Worm (Caenorhabditis elegans) whole organism, L4 larva: ENCODE measurements around the gene twk-43.

Experiments used
- F10B5.3 ChIP-seq: sonication (generic microtip); optimal IDR thresholded peaks from 2 replicates; lab custom pipeline; 2016; ENCODE audit warnings: mild to moderate bottlenecking, missing genetic modification characterization, missing compliant biosample characterization
- F37D6.2 ChIP-seq: sonication (generic microtip); optimal IDR thresholded peaks from 2 replicates; lab custom pipeline; 2016; ENCODE audit warnings: mild to moderate bottlenecking, missing genetic modification characterization, missing compliant biosample characterization
- F49E8.2 ChIP-seq: sonication (generic microtip); optimal IDR thresholded peaks from 2 replicates; lab custom pipeline; 2016; ENCODE audit warnings: missing compliant biosample characterization, mild to moderate bottlenecking, missing genetic modification characterization, borderline replicate concordance
- T20F7.1 ChIP-seq: fragments of 200-800 bp; sonication (Bioruptor generic); optimal IDR thresholded peaks from 2 replicates; lab custom pipeline; 2018; ENCODE audit warnings: mild to moderate bottlenecking, missing genetic modification characterization, missing compliant biosample characterization
- T26A8.4 ChIP-seq: fragments of 200-800 bp; sonication (Bioruptor generic); IDR thresholded peaks from 2 replicates; pipeline ENCODE4 v1.3.6; 2022; ENCODE audit warnings: missing genetic modification characterization, missing compliant biosample characterization
- Y105C5A.15 ChIP-seq: fragments of 200-800 bp; sonication (Bioruptor generic); IDR thresholded peaks from 2 replicates; pipeline ENCODE4 v1.3.6; 2022; ENCODE audit warnings: missing genetic modification characterization, missing compliant biosample characterization
- Y5F2A.4 ChIP-seq: fragments of 200-800 bp; sonication (Bioruptor generic); optimal IDR thresholded peaks from 2 replicates; lab custom pipeline; 2018; ENCODE audit warnings: mild to moderate bottlenecking, missing genetic modification characterization, missing compliant biosample characterization
- aha-1 ChIP-seq: fragments of 150-350 bp; peaks from one replicate; lab custom pipeline; 2014; ENCODE audit warnings: missing biosample characterization, missing genetic modification characterization
- ama-1 ChIP-seq: fragments of 150-350 bp; optimal IDR thresholded peaks from 2 replicates; lab custom pipeline; 2014; ENCODE audit warnings: inconsistent platforms, mixed read lengths
- ceh-20 ChIP-seq: fragments of 200-800 bp; sonication (Bioruptor generic); IDR thresholded peaks from 2 replicates; pipeline ENCODE4 v1.3.6; 2022; ENCODE audit warnings: missing genetic modification reagents, missing genetic modification characterization, missing compliant biosample characterization
- ceh-44 ChIP-seq: fragments of 200-800 bp; sonication (Bioruptor generic); IDR thresholded peaks from 2 replicates; pipeline ENCODE4 v1.3.6; 2022; ENCODE audit warnings: missing genetic modification reagents, missing genetic modification characterization, missing compliant biosample characterization
- ceh-62 ChIP-seq: sonication (generic microtip); optimal IDR thresholded peaks from 2 replicates; lab custom pipeline; 2017; ENCODE audit warnings: missing biosample characterization, missing genetic modification characterization
- ces-1 ChIP-seq: fragments of 150-350 bp; sonication (generic microtip); optimal IDR thresholded peaks from 4 replicates; lab custom pipeline; 2014; ENCODE audit warnings: missing biosample characterization, missing genetic modification reagents, missing genetic modification characterization
- daf-19 ChIP-seq: fragments of 200-800 bp; sonication (Bioruptor generic); conservative IDR thresholded peaks from 2 replicates; pipeline ENCODE4 v1.3.6; 2022; ENCODE audit warnings: missing genetic modification characterization, missing compliant biosample characterization
- dmd-6 ChIP-seq: fragments of 200-800 bp; sonication (Bioruptor generic); IDR thresholded peaks from 2 replicates; pipeline ENCODE4 v1.3.6; 2022; ENCODE audit warnings: missing genetic modification reagents, missing genetic modification characterization, missing compliant biosample characterization
- duxl-1 ChIP-seq: sonication (generic microtip); optimal IDR thresholded peaks from 2 replicates; lab custom pipeline; 2016; ENCODE audit warnings: mild to moderate bottlenecking, missing genetic modification characterization, moderate library complexity, missing compliant biosample characterization; ENCODE audit not compliant: poor library complexity
- dve-1 ChIP-seq: sonication (generic microtip); optimal IDR thresholded peaks from 2 replicates; lab custom pipeline; 2017; ENCODE audit warnings: antibody characterized with exemption, mild to moderate bottlenecking, missing genetic modification characterization, missing compliant biosample characterization; ENCODE audit not compliant: insufficient read depth
- egl-27 ChIP-seq: sonication (generic microtip); optimal IDR thresholded peaks from 3 replicates; lab custom pipeline; 2017; ENCODE audit warnings: missing biosample characterization, missing genetic modification reagents, missing genetic modification characterization
- fkh-10 ChIP-seq: fragments of 150-350 bp; optimal IDR thresholded peaks from 2 replicates; lab custom pipeline; 2014; ENCODE audit warnings: missing biosample characterization, missing genetic modification reagents, missing genetic modification characterization
- hmg-1.1 ChIP-seq: fragments of 200-800 bp; sonication (Bioruptor generic); IDR thresholded peaks from 2 replicates; pipeline ENCODE4 v1.3.6; 2022; ENCODE audit warnings: missing genetic modification reagents, missing genetic modification characterization, missing compliant biosample characterization
- lin-1 ChIP-seq: fragments of 200-800 bp; sonication (Bioruptor generic); IDR thresholded peaks from 2 replicates; pipeline ENCODE4 v1.3.6; 2022; ENCODE audit warnings: missing genetic modification reagents, missing genetic modification characterization, missing compliant biosample characterization
- lin-15B ChIP-seq: fragments of 150-350 bp; sonication (generic microtip); optimal IDR thresholded peaks from 3 replicates; lab custom pipeline; 2014; ENCODE audit warnings: missing biosample characterization, missing genetic modification characterization
- lir-3 ChIP-seq: sonication (generic microtip); optimal IDR thresholded peaks from 2 replicates; lab custom pipeline; 2016; ENCODE audit warnings: mild to moderate bottlenecking, missing genetic modification characterization, missing compliant biosample characterization
- mdl-1 ChIP-seq, 2 experiments: fragments of 150-350 bp in 1 of 2; sonication (generic microtip) in 1 of 2; optimal IDR thresholded peaks; 2 replicates each; lab custom pipeline; 2014 to 2017; ENCODE audit warnings: missing biosample characterization in 2 of 2, missing genetic modification characterization in 2 of 2
- mxl-2 ChIP-seq: fragments of 200-800 bp; sonication (Bioruptor generic); conservative IDR thresholded peaks from 2 replicates; pipeline ENCODE4 v1.3.6; 2022; ENCODE audit warnings: missing genetic modification reagents, missing genetic modification characterization, missing compliant biosample characterization
- nhr-10 ChIP-seq: fragments of 150-350 bp; optimal IDR thresholded peaks from 2 replicates; lab custom pipeline; 2014; ENCODE audit warnings: missing biosample characterization, missing genetic modification characterization
- nhr-111 ChIP-seq: fragments of 200-800 bp; sonication (Bioruptor generic); optimal IDR thresholded peaks from 2 replicates; lab custom pipeline; 2018; ENCODE audit warnings: mild to moderate bottlenecking, missing genetic modification characterization, missing compliant biosample characterization
- nhr-28 ChIP-seq: fragments of 150-350 bp; optimal IDR thresholded peaks from 2 replicates; lab custom pipeline; 2014; ENCODE audit warnings: missing biosample characterization, missing genetic modification characterization
- nhr-41 ChIP-seq: fragments of 200-800 bp; sonication (Bioruptor generic); IDR thresholded peaks from 2 replicates; pipeline ENCODE4 v1.3.6; 2022; ENCODE audit warnings: missing genetic modification reagents, missing genetic modification characterization, missing compliant biosample characterization
- nhr-77 ChIP-seq: fragments of 150-350 bp; optimal IDR thresholded peaks from 2 replicates; lab custom pipeline; 2014; ENCODE audit warnings: missing biosample characterization, missing genetic modification characterization
- php-3 ChIP-seq: fragments of 200-800 bp; sonication (Bioruptor generic); IDR thresholded peaks from 2 replicates; pipeline ENCODE4 v1.3.6; 2022; ENCODE audit warnings: missing genetic modification reagents, missing genetic modification characterization, missing compliant biosample characterization
- sdz-12 ChIP-seq: fragments of 200-800 bp; sonication (Bioruptor generic); optimal IDR thresholded peaks from 2 replicates; lab custom pipeline; 2018; ENCODE audit warnings: mild to moderate bottlenecking, missing genetic modification characterization, missing compliant biosample characterization
- set-16 ChIP-seq: fragments of 200-800 bp; sonication (Bioruptor generic); IDR thresholded peaks from 2 replicates; pipeline ENCODE4 v1.3.6; 2022; ENCODE audit warnings: missing genetic modification reagents, missing genetic modification characterization, missing compliant biosample characterization
- tag-97 ChIP-seq: fragments of 200-800 bp; sonication (Bioruptor generic); IDR thresholded peaks from 2 replicates; pipeline ENCODE4 v1.3.6; 2022; ENCODE audit warnings: missing genetic modification characterization, missing compliant biosample characterization
- tra-1 ChIP-seq: fragments of 200-800 bp; sonication (Bioruptor generic); IDR thresholded peaks from 2 replicates; pipeline ENCODE4 v1.3.6; 2022; ENCODE audit warnings: missing genetic modification reagents, missing genetic modification characterization, missing compliant biosample characterization
- unc-62 ChIP-seq, 3 experiments: fragments of 150-350 bp in 1 of 3; sonication (generic microtip); optimal IDR thresholded peaks in 2 of 3; peaks in 1 of 3; 1 replicate in 1 of 3; 2 replicates in 2 of 3; lab custom pipeline; 2014 to 2017; ENCODE audit warnings: missing biosample characterization in 3 of 3, missing genetic modification characterization in 3 of 3, missing genetic modification reagents in 3 of 3, missing genotype in 1 of 3
- vab-7 ChIP-seq: fragments of 200-800 bp; sonication (Bioruptor generic); IDR thresholded peaks from 2 replicates; pipeline ENCODE4 v1.3.6; 2022; ENCODE audit warnings: missing genetic modification reagents, missing genetic modification characterization, missing compliant biosample characterization
- zfp-2 ChIP-seq: sonication (generic microtip); optimal IDR thresholded peaks from 2 replicates; lab custom pipeline; 2016; ENCODE audit warnings: mild to moderate bottlenecking, missing genetic modification characterization, missing compliant biosample characterization
- zip-11 ChIP-seq: fragments of 200-800 bp; sonication (Bioruptor generic); IDR thresholded peaks from 2 replicates; pipeline ENCODE4 v1.3.6; 2022; ENCODE audit warnings: missing genetic modification characterization, missing compliant biosample characterization
- ztf-11 ChIP-seq: fragments of 150-350 bp; optimal IDR thresholded peaks from 2 replicates; lab custom pipeline; 2014; ENCODE audit warnings: missing biosample characterization, missing genetic modification characterization
- ztf-7 ChIP-seq: fragments of 150-350 bp; optimal IDR thresholded peaks from 2 replicates; lab custom pipeline; 2014; ENCODE audit warnings: missing biosample characterization, missing genetic modification characterization

twk-43 gene

DNA sequence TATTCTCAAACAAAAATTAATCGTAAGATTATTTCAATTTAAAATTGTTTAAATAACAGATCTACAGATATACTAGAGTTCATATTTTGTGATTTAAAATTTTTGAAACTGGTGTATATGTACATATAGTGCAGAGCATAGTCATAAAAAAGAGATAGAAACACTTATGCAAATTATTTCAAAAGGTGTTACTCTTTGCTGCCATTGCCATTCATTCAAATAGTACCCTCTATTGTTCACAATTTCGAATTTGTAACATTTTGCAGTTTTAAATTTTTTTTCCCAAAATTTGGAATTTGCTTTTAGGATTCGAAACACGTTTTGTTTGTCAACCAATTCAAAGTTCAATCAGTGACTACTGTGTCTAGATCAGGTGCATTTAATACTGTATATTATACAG, 14.2 kb downstream of the twk-43 start, which contains the start of gene F32H5.4:
TSS of gene F32H5.4 (plus strand) at position 301 of the 400 bp plus-strand sequence.
- TF ChIP-seq zfp-2 (tag; lab: Kevin White, UChicago) = no peak
- TF ChIP-seq Y105C5A.15 (GFP tag; lab: Robert Waterston, UW) = no peak
- no peak for TF ChIP-seq T20F7.1
- no peak for TF ChIP-seq Y5F2A.4
- no peak for TF ChIP-seq ztf-11 (tag; lab: Kevin White, UChicago)
- no peak for TF ChIP-seq ama-1 (lab: Kevin White, UChicago)
- no peak for TF ChIP-seq T26A8.4
- TF ChIP-seq daf-19 = no peak
- TF ChIP-seq nhr-41 (GFP tag; lab: Robert Waterston, UW) = no peak
- no peak for TF ChIP-seq hmg-1.1 (GFP tag; lab: Robert Waterston, UW)
- no peak for TF ChIP-seq duxl-1 (tag; lab: Kevin White, UChicago)
- no peak for TF ChIP-seq dve-1 (tag; lab: Kevin White, UChicago)
- TF ChIP-seq lin-15B (tag; lab: Kevin White, UChicago) = no peak

DNA sequence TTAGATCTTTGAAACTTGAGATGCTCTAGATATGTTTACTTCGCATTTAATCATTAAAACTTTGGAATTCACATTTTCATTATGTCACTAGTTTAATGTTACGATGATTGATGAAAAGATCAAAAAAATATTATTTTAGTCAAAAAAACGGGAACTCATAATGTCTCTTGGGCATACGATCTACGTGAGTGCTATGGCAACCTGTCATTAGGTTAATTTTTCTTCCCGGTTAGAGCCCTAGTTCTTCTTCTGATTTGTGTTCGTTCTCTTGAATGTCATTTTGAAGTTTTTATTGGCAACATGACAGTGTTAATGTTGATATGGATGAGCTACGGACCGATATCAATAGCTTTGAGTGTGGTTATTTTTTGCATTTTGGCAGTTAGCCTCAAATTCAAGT, 17.3 kb downstream of the twk-43 start, which contains the start of gene srg-46:
TSS of gene srg-46 (plus strand) at position 301 of the 400 bp plus-strand sequence.
- no peak for TF ChIP-seq nhr-111 (GFP tag; lab: Kevin White, UChicago)
- peak; percentile 31 for TF ChIP-seq aha-1 (tag; lab: Kevin White, UChicago)

DNA sequence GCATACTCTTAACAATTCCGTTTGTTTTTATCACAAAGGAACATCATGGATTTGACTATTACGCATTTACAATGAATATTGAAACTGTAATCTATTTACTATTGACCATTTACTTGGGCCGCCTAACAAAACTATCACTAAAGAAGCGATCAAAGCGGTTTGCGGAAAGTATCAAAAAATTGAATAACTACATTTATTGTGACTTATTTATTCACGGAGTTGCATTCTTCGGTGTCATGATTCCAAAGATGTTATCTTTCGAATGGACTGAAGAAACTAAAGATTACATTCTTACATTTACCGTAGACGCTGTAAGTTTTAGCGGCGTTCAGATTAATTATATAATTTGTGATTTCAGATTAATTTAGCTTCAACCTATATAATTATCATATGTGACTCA, 18.1 kb downstream of the twk-43 start:
- TF ChIP-seq php-3 (GFP tag; lab: Robert Waterston, UW) = no peak
- no peak for TF ChIP-seq nhr-41 (GFP tag; lab: Robert Waterston, UW)
- TF ChIP-seq T20F7.1 = no peak
- no peak for TF ChIP-seq ceh-44 (GFP tag; lab: Robert Waterston, UW)
- no peak for TF ChIP-seq mxl-2
- TF ChIP-seq unc-62 (GFP tag; optimal IDR thresholded peaks at IDR 0.05 in 1 of 2; lab: Kevin White, UChicago) = peak in 1 of 2 experiments; percentile 92
- TF ChIP-seq unc-62 (tag; optimal IDR thresholded peaks at IDR 0.05; lab: Kevin White, UChicago) = no peak

DNA sequence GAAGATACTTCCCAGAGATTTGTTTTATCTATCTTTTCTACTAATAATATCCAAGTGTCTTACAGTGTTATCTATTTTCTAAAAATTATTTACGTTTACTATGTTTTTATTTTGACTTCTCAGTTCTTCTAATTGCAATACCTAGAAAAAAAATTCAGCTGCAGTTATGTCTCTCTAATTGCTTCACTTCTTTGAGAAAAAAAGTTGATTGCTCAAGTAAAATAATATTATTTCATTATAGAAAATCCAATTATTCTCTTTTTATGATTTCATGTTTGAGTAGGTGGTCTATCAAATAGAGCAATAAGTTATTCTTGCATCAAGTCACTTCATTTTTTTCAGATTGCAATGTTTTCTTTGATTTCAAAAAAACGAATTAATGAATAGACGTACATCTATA, 20.4 kb downstream of the twk-43 start:
- TF ChIP-seq lin-1 (GFP tag; lab: Robert Waterston, UW) (no peak), F10B5.3 (no peak), ces-1 (GFP tag; lab: Kevin White, UChicago) (no peak), fkh-10 (GFP tag; lab: Kevin White, UChicago) (peak; percentile 37), ceh-44 (GFP tag; lab: Robert Waterston, UW) (no peak), mdl-1 (tag; optimal IDR thresholded peaks at IDR 0.05; lab: Kevin White, UChicago) (no peak)

DNA sequence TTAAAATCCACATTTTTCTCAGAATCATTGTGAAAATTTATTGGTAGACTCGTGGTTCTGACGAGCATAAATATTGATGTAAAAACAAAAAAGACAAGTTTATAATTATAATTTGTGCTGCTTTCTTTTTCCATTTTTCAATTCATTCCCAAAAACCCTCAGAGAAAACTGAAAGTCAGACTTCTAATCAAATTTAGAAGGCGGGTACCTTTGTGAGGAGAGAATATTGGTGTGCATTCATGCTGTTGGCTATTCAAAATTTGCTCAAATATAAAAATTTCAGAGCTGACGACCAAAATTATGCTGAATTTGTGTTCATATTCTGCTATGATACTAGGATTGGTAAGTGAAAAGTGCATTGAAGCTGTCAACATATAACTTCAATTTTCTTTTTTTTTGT, 20.9 kb downstream of the twk-43 start, which contains the start of gene srx-125:
TSS of gene srx-125 (plus strand) at position 301 of the 400 bp plus-strand sequence.
- peak in 1 of 2 experiments; percentile 46 for TF ChIP-seq unc-62 (GFP tag; optimal IDR thresholded peaks at IDR 0.05 in 1 of 2; lab: Kevin White, UChicago)
- no peak for TF ChIP-seq unc-62 (tag; optimal IDR thresholded peaks at IDR 0.05; lab: Kevin White, UChicago)
- TF ChIP-seq fkh-10 (GFP tag; lab: Kevin White, UChicago) = no peak

DNA sequence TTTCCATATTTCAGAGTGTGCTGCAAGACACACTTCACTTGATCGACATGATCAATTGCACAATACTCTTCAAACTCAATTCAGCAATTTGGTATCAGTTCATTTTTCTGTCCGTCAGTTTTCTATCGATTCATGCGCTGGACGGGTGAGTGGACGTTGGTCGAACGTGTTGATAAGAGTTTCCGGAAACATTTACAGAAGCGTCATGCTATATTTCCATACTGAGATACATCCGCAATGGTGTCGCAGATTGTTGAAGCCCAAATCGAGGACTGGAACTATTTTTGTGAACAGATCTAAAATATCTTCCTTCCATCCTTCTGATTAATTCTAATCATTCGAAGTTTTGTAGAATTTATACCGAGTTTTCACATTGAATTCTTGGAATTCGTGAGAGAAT, 23.6 kb downstream of the twk-43 start:
- 0 out of 2 replicates have a peak, but pooled peaks have one; percentile 11 for TF ChIP-seq mxl-2
- TF ChIP-seq ceh-62 (tag; lab: Kevin White, UChicago) = no peak
- TF ChIP-seq mdl-1 (tag; optimal IDR thresholded peaks at IDR 0.05; lab: Kevin White, UChicago) = peak in 1 of 2 experiments; percentile 7
- TF ChIP-seq nhr-10 (tag; lab: Kevin White, UChicago) = peak; percentile 36
- TF ChIP-seq zfp-2 (tag; lab: Kevin White, UChicago) = no peak
- TF ChIP-seq nhr-28 = peak; percentile 55
- TF ChIP-seq dmd-6 = peak; percentile 77
- TF ChIP-seq zip-11 = no peak
- TF ChIP-seq tra-1 = peak; percentile 48; the same call in 1 of the 2 replicates
- TF ChIP-seq F49E8.2 (tag; lab: Kevin White, UChicago) = no peak
- peak; percentile 62 for TF ChIP-seq nhr-77 (tag; lab: Kevin White, UChicago)
- no peak for TF ChIP-seq vab-7 (GFP tag; lab: Robert Waterston, UW)
- no peak for TF ChIP-seq sdz-12 (GFP tag; lab: Kevin White, UChicago)
- no peak for TF ChIP-seq ceh-20 (GFP tag; lab: Robert Waterston, UW)
- TF ChIP-seq set-16 (GFP tag; lab: Robert Waterston, UW) = no peak
- no peak for TF ChIP-seq F37D6.2 (tag; lab: Kevin White, UChicago)
- TF ChIP-seq tag-97 (GFP tag; lab: Robert Waterston, UW) = no peak
- TF ChIP-seq egl-27 (tag; lab: Kevin White, UChicago) = no peak
- no peak for TF ChIP-seq ztf-7 (tag; lab: Kevin White, UChicago)
- no peak for TF ChIP-seq lir-3
